Worm (Caenorhabditis elegans): ENCODE data around the gene exc-12.

DNA sequence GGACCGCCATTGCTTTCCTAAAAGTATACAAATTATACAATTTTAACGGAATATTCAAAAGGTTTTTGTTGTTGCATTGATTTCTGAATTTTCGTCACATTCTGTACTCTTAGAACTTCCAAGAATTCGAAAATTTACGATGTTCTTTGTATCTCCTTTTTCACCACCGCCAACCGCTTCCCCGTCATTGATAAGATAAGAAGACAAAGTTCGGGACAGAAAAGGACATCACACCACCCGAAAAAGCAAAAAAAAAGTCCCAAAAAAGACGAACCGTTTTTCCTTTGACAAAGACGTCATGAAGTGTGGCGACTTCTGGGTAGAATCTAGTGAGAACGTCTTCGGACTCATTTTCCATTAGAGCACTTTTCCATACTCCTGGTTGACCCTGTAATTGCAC, 27.8 kb downstream of the exc-12 start:
- no peak for TF ChIP-seq mep-1 (tag; optimal IDR thresholded peaks at IDR 0.05)
- no peak for TF ChIP-seq nhr-77 (tag; optimal IDR thresholded peaks at IDR 0.05)
- TF ChIP-seq blmp-1 (tag; optimal IDR thresholded peaks at IDR 0.05), result peak; percentile 8

All from whole organism, L1 larva.